Worm (Caenorhabditis elegans) whole organism, young adult: ENCODE data around the gene srh-55.

Experiments
- B0019.2 ChIP-seq: fragments of 200-800 bp; sonication (Bioruptor generic); conservative IDR thresholded peaks from 2 replicates; pipeline ENCODE4 v1.3.6; 2022; ENCODE audit warnings: missing genetic modification reagents, missing genetic modification characterization, missing compliant biosample characterization
- B0261.1 ChIP-seq: sonication (generic microtip); optimal IDR thresholded peaks from 2 replicates; lab custom pipeline; 2016; ENCODE audit warnings: mild to moderate bottlenecking, missing genetic modification characterization, moderate library complexity, missing compliant biosample characterization
- C06A6.2 ChIP-seq: fragments of 200-800 bp; sonication (Bioruptor generic); conservative IDR thresholded peaks from 2 replicates; pipeline ENCODE4 v1.3.6; 2022; ENCODE audit warnings: missing genetic modification characterization, missing compliant biosample characterization
- C17E4.6 ChIP-seq: fragments of 200-800 bp; sonication (Bioruptor generic); IDR thresholded peaks from 2 replicates; pipeline ENCODE4 v1.3.6; 2022; ENCODE audit warnings: missing genetic modification reagents, missing genetic modification characterization, missing compliant biosample characterization
- D2030.7 ChIP-seq: fragments of 200-800 bp; sonication (Bioruptor generic); IDR thresholded peaks from 2 replicates; pipeline ENCODE4 v1.3.6; 2022; ENCODE audit warnings: missing genetic modification reagents, missing genetic modification characterization, missing compliant biosample characterization
- F22D6.2 ChIP-seq: sonication (generic microtip); optimal IDR thresholded peaks from 2 replicates; lab custom pipeline; 2016; ENCODE audit warnings: mild to moderate bottlenecking, missing genetic modification characterization, missing compliant biosample characterization
- F33H1.4 ChIP-seq: fragments of 200-800 bp; sonication (Bioruptor generic); IDR thresholded peaks from 2 replicates; pipeline ENCODE4 v1.3.6; 2022; ENCODE audit warnings: missing genetic modification reagents, missing genetic modification characterization, missing compliant biosample characterization
- F49E8.2 ChIP-seq: sonication (generic microtip); optimal IDR thresholded peaks from 3 replicates; lab custom pipeline; 2017; ENCODE audit warnings: missing genetic modification characterization, mild to moderate bottlenecking, missing compliant biosample characterization, antibody characterized with exemption, moderate library complexity; ENCODE audit not compliant: insufficient read depth
- K11D2.4 ChIP-seq: fragments of 200-800 bp; sonication (Bioruptor generic); IDR thresholded peaks from 2 replicates; pipeline ENCODE4 v1.3.6; 2022; ENCODE audit warnings: missing genetic modification reagents, missing genetic modification characterization, missing compliant biosample characterization
- K12H6.12 ChIP-seq: fragments of 200-800 bp; sonication (Bioruptor generic); optimal IDR thresholded peaks from 2 replicates; lab custom pipeline; 2018; ENCODE audit warnings: mild to moderate bottlenecking, missing genetic modification characterization, missing compliant biosample characterization
- Y56A3A.18 ChIP-seq: fragments of 200-800 bp; sonication (Bioruptor generic); IDR thresholded peaks from 2 replicates; pipeline ENCODE4 v1.3.6; 2022; ENCODE audit warnings: missing genetic modification reagents, missing genetic modification characterization, missing compliant biosample characterization
- Y67H2A.10 ChIP-seq: fragments of 200-800 bp; sonication (Bioruptor generic); conservative IDR thresholded peaks from 2 replicates; pipeline ENCODE4 v1.3.6; 2022; ENCODE audit warnings: missing genetic modification reagents, missing genetic modification characterization, missing compliant biosample characterization
- aptf-2 ChIP-seq: fragments of 200-800 bp; sonication (Bioruptor generic); conservative IDR thresholded peaks from 2 replicates; pipeline ENCODE4 v1.3.6; 2022; ENCODE audit warnings: missing genetic modification reagents, missing genetic modification characterization, missing compliant biosample characterization
- ceh-100 ChIP-seq: fragments of 200-800 bp; sonication (Bioruptor generic); IDR thresholded peaks from 2 replicates; pipeline ENCODE4 v1.3.6; 2022; ENCODE audit warnings: missing genetic modification reagents, missing genetic modification characterization, missing compliant biosample characterization
- ceh-79 ChIP-seq: sonication (generic microtip); optimal IDR thresholded peaks from 2 replicates; lab custom pipeline; 2017; ENCODE audit warnings: mild to moderate bottlenecking, missing genetic modification characterization, missing compliant biosample characterization
- dox-1 ChIP-seq: fragments of 200-800 bp; sonication (Bioruptor generic); IDR thresholded peaks from 2 replicates; pipeline ENCODE4 v1.3.6; 2022; ENCODE audit warnings: missing genetic modification reagents, missing genetic modification characterization, missing compliant biosample characterization
- gei-17 ChIP-seq: fragments of 200-800 bp; sonication (Bioruptor generic); optimal IDR thresholded peaks from 2 replicates; lab custom pipeline; 2018; ENCODE audit warnings: mild to moderate bottlenecking, missing genetic modification characterization, missing compliant biosample characterization
- hsf-1 ChIP-seq: fragments of 200-800 bp; sonication (Bioruptor generic); IDR thresholded peaks from 2 replicates; pipeline ENCODE4 v1.3.6; 2022; ENCODE audit warnings: missing genetic modification reagents, missing genetic modification characterization, missing compliant biosample characterization
- lin-40 ChIP-seq: sonication (generic microtip); optimal IDR thresholded peaks from 2 replicates; lab custom pipeline; 2016; ENCODE audit warnings: missing genetic modification characterization, mild to moderate bottlenecking, missing compliant biosample characterization, missing genotype, missing genetic modification reagents
- lir-1 ChIP-seq: fragments of 200-800 bp; sonication (Bioruptor generic); conservative IDR thresholded peaks from 2 replicates; pipeline ENCODE4 v1.3.6; 2022; ENCODE audit warnings: missing genetic modification reagents, missing genetic modification characterization, missing compliant biosample characterization
- madf-10 ChIP-seq: sonication (generic microtip); optimal IDR thresholded peaks from 2 replicates; lab custom pipeline; 2016; ENCODE audit warnings: mild to moderate bottlenecking, missing genetic modification characterization, missing compliant biosample characterization
- madf-3 ChIP-seq: fragments of 200-800 bp; sonication (Bioruptor generic); IDR thresholded peaks from 2 replicates; pipeline ENCODE4 v1.3.6; 2022; ENCODE audit warnings: missing genetic modification reagents, missing genetic modification characterization, missing compliant biosample characterization
- madf-6 ChIP-seq: fragments of 200-800 bp; sonication (Bioruptor generic); IDR thresholded peaks from 2 replicates; pipeline ENCODE4 v1.3.6; 2022; ENCODE audit warnings: missing genetic modification reagents, missing genetic modification characterization, missing compliant biosample characterization
- madf-8 ChIP-seq: fragments of 200-800 bp; sonication (Bioruptor generic); conservative IDR thresholded peaks from 2 replicates; pipeline ENCODE4 v1.3.6; 2022; ENCODE audit warnings: missing genetic modification reagents, missing genetic modification characterization, missing compliant biosample characterization
- mcd-1 ChIP-seq: fragments of 200-800 bp; sonication (Bioruptor generic); IDR thresholded peaks from 2 replicates; pipeline ENCODE4 v1.3.6; 2022; ENCODE audit warnings: missing genetic modification reagents, missing genetic modification characterization, missing compliant biosample characterization
- nfyb-1 ChIP-seq: fragments of 200-800 bp; sonication (Bioruptor generic); IDR thresholded peaks from 2 replicates; pipeline ENCODE4 v1.3.6; 2022; ENCODE audit warnings: missing genetic modification reagents, missing genetic modification characterization, missing compliant biosample characterization
- nhr-80 ChIP-seq: sonication (generic microtip); optimal IDR thresholded peaks from 2 replicates; lab custom pipeline; 2016; ENCODE audit warnings: missing genetic modification characterization, missing compliant biosample characterization
- pbrm-1 ChIP-seq: fragments of 200-800 bp; sonication (Bioruptor generic); IDR thresholded peaks from 2 replicates; pipeline ENCODE4 v1.3.6; 2022; ENCODE audit warnings: missing genetic modification reagents, missing genetic modification characterization, missing compliant biosample characterization
- pha-4 ChIP-seq: fragments of 150-350 bp; sonication (generic microtip); optimal IDR thresholded peaks from 2 replicates; lab custom pipeline; 2014; ENCODE audit warnings: missing biosample characterization, missing genetic modification reagents, missing genetic modification characterization
- rcor-1 ChIP-seq: fragments of 200-800 bp; sonication (Bioruptor generic); IDR thresholded peaks from 2 replicates; pipeline ENCODE4 v1.3.6; 2022; ENCODE audit warnings: missing genetic modification reagents, missing genetic modification characterization, missing compliant biosample characterization
- repo-1 ChIP-seq: sonication (generic microtip); optimal IDR thresholded peaks from 2 replicates; lab custom pipeline; 2017; ENCODE audit warnings: mild to moderate bottlenecking, missing genetic modification characterization, missing compliant biosample characterization
- rpc-1 ChIP-seq, 2 experiments: fragments of 150-350 bp in 1 of 2; sonication (generic microtip) in 1 of 2; optimal IDR thresholded peaks; 2 replicates each; lab custom pipeline; 2014 to 2018; ENCODE audit warnings: missing biosample characterization in 1 of 2, missing genetic modification characterization in 1 of 2, missing genetic modification reagents in 1 of 2, missing genotype in 1 of 2
- snpc-1.1 ChIP-seq: sonication (generic microtip); optimal IDR thresholded peaks from 2 replicates; lab custom pipeline; 2017; ENCODE audit warnings: missing genetic modification characterization, mild to moderate bottlenecking, missing compliant biosample characterization, antibody characterized with exemption, moderate library complexity, missing genotype, missing genetic modification reagents; ENCODE audit not compliant: insufficient read depth
- snpc-1.3 ChIP-seq: sonication (generic microtip); optimal IDR thresholded peaks from 2 replicates; lab custom pipeline; 2017; ENCODE audit warnings: missing genetic modification characterization, mild to moderate bottlenecking, missing compliant biosample characterization, antibody characterized with exemption, moderate library complexity, missing genotype, missing genetic modification reagents; ENCODE audit not compliant: insufficient read depth
- snpc-4 ChIP-seq, 5 experiments: fragments of 150-350 bp in 1 of 5; sonication (generic microtip) in 4 of 5; optimal IDR thresholded peaks; 2 replicates each; lab custom pipeline; 2014 to 2018; ENCODE audit warnings: missing genetic modification characterization in 5 of 5, missing biosample characterization in 3 of 5, antibody characterized with exemption in 2 of 5, mild to moderate bottlenecking in 2 of 5, missing compliant biosample characterization in 2 of 5, missing genotype in 2 of 5, moderate library complexity in 2 of 5, missing genetic modification reagents in 1 of 5
- sptf-2 ChIP-seq: fragments of 200-800 bp; sonication (Bioruptor generic); optimal IDR thresholded peaks from 2 replicates; lab custom pipeline; 2018; ENCODE audit warnings: mild to moderate bottlenecking, missing genetic modification characterization, missing compliant biosample characterization
- xnd-1 ChIP-seq: sonication (generic microtip); optimal IDR thresholded peaks from 2 replicates; lab custom pipeline; 2016; ENCODE audit warnings: missing genotype, missing genetic modification reagents, missing genetic modification characterization, missing compliant biosample characterization
- ztf-25 ChIP-seq: fragments of 200-800 bp; sonication (Bioruptor generic); IDR thresholded peaks from 2 replicates; pipeline ENCODE4 v1.3.6; 2022; ENCODE audit warnings: missing genetic modification reagents, missing genetic modification characterization, missing compliant biosample characterization
- ztf-26 ChIP-seq: sonication (generic microtip); optimal IDR thresholded peaks from 2 replicates; lab custom pipeline; 2017; ENCODE audit warnings: missing genetic modification characterization, missing compliant biosample characterization
- ztf-6 ChIP-seq: fragments of 200-800 bp; sonication (Bioruptor generic); IDR thresholded peaks from 2 replicates; pipeline ENCODE4 v1.3.6; 2022; ENCODE audit warnings: missing genetic modification reagents, missing genetic modification characterization, missing compliant biosample characterization

srh-55 gene

ce11 chrV:15186259-15186927, 33.0 kb downstream of the srh-55 start, which contains the start of gene Y75B12B.3 (continued):
- TF ChIP-seq ceh-79 (tag; lab: Kevin White, UChicago) (peak; percentile 73), ztf-6 (GFP tag; lab: Robert Waterston, UW) (no peak), pha-4 (tag; lab: Kevin White, UChicago) (no peak), pbrm-1 (0 out of 2 replicates have a peak, but pooled peaks have one; percentile 52), C17E4.6 (GFP tag; lab: Robert Waterston, UW) (0 out of 2 replicates have a peak, but pooled peaks have one; percentile 27), C06A6.2 (GFP tag; lab: Robert Waterston, UW) (no peak)
- TF ChIP-seq, all 124 proteins: peak for 46

- TF ChIP-seq ceh-100 (GFP tag; lab: Robert Waterston, UW) (peak; percentile 44; the same call in 1 of the 2 replicates), xnd-1 (peak; percentile 65), F49E8.2 (tag; lab: Kevin White, UChicago) (peak; percentile 15), lir-1 (GFP tag; lab: Robert Waterston, UW) (peak; percentile 70), snpc-1.3 (tag; lab: Kevin White, UChicago) (peak; percentile 38), madf-10 (peak; percentile 8), nhr-80 (tag; lab: Kevin White, UChicago) (peak; percentile 80), ztf-26 (tag; lab: Kevin White, UChicago) (peak; percentile 49), Y56A3A.18 (GFP tag; lab: Robert Waterston, UW) (no peak), nfyb-1 (GFP tag; lab: Robert Waterston, UW) (peak; percentile 53; the same call in 1 of the 2 replicates), madf-3 (GFP tag; lab: Robert Waterston, UW) (0 out of 2 replicates have a peak, but pooled peaks have one; percentile 63), mcd-1 (peak; percentile 91), gei-17 (GFP tag; lab: Kevin White, UChicago) (peak; percentile 59), hsf-1 (GFP tag; lab: Robert Waterston, UW) (peak; percentile 99), B0019.2 (GFP tag; lab: Robert Waterston, UW) (0 out of 2 replicates have a peak, but pooled peaks have one; percentile 25), aptf-2 (GFP tag; lab: Robert Waterston, UW) (no peak), snpc-1.1 (tag; lab: Kevin White, UChicago) (no peak), sptf-2 (GFP tag; lab: Kevin White, UChicago) (no peak), Y67H2A.10 (GFP tag; lab: Robert Waterston, UW) (0 out of 2 replicates have a peak, but pooled peaks have one; percentile 29), K11D2.4 (peak; percentile 71; the same call in 1 of the 2 replicates), B0261.1 (tag; lab: Kevin White, UChicago) (peak; percentile 7), pbrm-1 (peak; percentile 81), pha-4 (tag; lab: Kevin White, UChicago) (peak; percentile 36), D2030.7 (peak; percentile 62; the same call in 1 of the 2 replicates), lin-40 (peak; percentile 85), rcor-1 (GFP tag; lab: Robert Waterston, UW) (peak; percentile 58), snpc-4 (GFP tag; optimal IDR thresholded peaks at IDR 0.05; lab: Kevin White, UChicago) (no peak), snpc-4 (tag; optimal IDR thresholded peaks at IDR 0.05; lab: Kevin White, UChicago) (peak in 2 of 4 experiments; percentile 68 to 71), madf-8 (peak; percentile 67), F22D6.2 (no peak), repo-1 (tag; lab: Kevin White, UChicago) (peak; percentile 14), ztf-25 (GFP tag; lab: Robert Waterston, UW) (no peak), F33H1.4 (GFP tag; lab: Robert Waterston, UW) (peak; percentile 56), rpc-1 (optimal IDR thresholded peaks at IDR 0.05; lab: Kevin White, UChicago) (peak; percentile 28), rpc-1 (tag; optimal IDR thresholded peaks at IDR 0.05; lab: Kevin White, UChicago) (no peak), dox-1 (peak; percentile 68), K12H6.12 (tag; lab: Kevin White, UChicago) (peak; percentile 1), madf-6 (GFP tag; lab: Robert Waterston, UW) (peak; percentile 90)
Observed at ce11 chrV:15187083-15188057, 34.0 kb downstream of the srh-55 start, which contains the start of the genes cyn-7 and bath-36. cyn-7 (minus strand) TSS chrV:15187378. bath-36 (plus strand) TSS chrV:15187888.
